Fruit fly (Drosophila melanogaster): ENCODE measurements around the gene RanBP3.

- TF ChIP-seq Dll (optimal IDR thresholded peaks at IDR 0.05) (no peak), CG8478 (optimal IDR thresholded peaks at IDR 0.05) (no peak), usp (GFP tag; optimal IDR thresholded peaks at IDR 0.05) (no peak)
These were observed 23.6 kb downstream of the RanBP3 start for dm6 chr3R:23729066-23729465.

Data from whole organism.